Fruit fly (Drosophila melanogaster): ENCODE results near the gene Srp72.

DNA sequence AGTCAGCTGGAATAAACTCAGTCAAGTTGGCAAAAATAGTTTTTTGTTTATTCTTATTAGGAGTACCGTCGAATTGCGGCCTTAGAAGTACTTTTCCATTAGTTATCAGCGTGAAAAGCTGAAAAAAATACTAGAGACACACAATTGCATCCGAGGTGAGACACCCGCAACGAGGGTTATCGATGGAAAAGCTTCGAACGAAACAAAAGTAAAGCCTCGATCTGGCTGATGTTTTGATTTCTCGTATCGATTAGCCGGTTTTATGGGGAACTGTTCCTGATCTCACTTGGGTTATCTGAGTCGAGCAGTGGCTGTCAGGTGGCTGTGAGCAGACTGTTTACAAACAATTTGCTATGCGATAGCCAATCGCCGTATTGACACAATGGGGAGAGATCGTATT, 44.8 kb upstream of the Srp72 start:
- no peak for TF ChIP-seq CG4496 (GFP tag; IDR thresholded peaks at IDR 0.05)
- no peak for TF ChIP-seq CG14655 (GFP tag; optimal IDR thresholded peaks at IDR 0.05)
- TF ChIP-seq CG9948 (tag; optimal IDR thresholded peaks at IDR 0.05) = no peak
- TF ChIP-seq D1 (tag; optimal IDR thresholded peaks at IDR 0.05) = no peak
- no peak for TF ChIP-seq CG8301 (tag; optimal IDR thresholded peaks at IDR 0.05)
- no peak for TF ChIP-seq Pif1A (GFP tag; optimal IDR thresholded peaks at IDR 0.05)
- TF ChIP-seq Ets98B (GFP tag; IDR thresholded peaks at IDR 0.05) = no peak
- no peak for TF ChIP-seq CG10348 (GFP tag; IDR thresholded peaks at IDR 0.05)
- no peak for TF ChIP-seq EcR (GFP tag; optimal IDR thresholded peaks at IDR 0.05)
- TF ChIP-seq gl (tag; optimal IDR thresholded peaks at IDR 0.05) = no peak
- no peak for TF ChIP-seq rn (GFP tag; IDR thresholded peaks at IDR 0.05)

Measured in whole organism, pupa.